Fruit fly (Drosophila melanogaster) whole organism, embryonic: ENCODE measurements around the gene Sur.

Source experiments
- BEAF-32 ChIP-seq: fragments of 200-800 bp; sonication (Bioruptor generic); optimal IDR thresholded peaks from 3 replicates; lab custom pipeline; 2017; ENCODE audit warnings: missing biosample characterization, missing genetic modification characterization, mild to moderate bottlenecking, moderate library complexity, missing genetic modification reagents
- Bgb ChIP-seq: fragments of 200-800 bp; sonication (Bioruptor generic); IDR thresholded peaks from 2 replicates; pipeline ENCODE4 v1.3.6; 2022; ENCODE audit warnings: missing biosample characterization, missing genetic modification characterization; ENCODE audit not compliant: partially characterized antibody
- Bteb2 ChIP-seq: fragments of 200-800 bp; sonication (Bioruptor generic); optimal IDR thresholded peaks from 2 replicates; lab custom pipeline; 2016; ENCODE audit warnings: missing biosample characterization, missing genetic modification characterization
- CG10209 ChIP-seq: fragments of 200-800 bp; sonication (Bioruptor generic); optimal IDR thresholded peaks from 3 replicates; lab custom pipeline; 2017; ENCODE audit warnings: missing biosample characterization, mild to moderate bottlenecking, missing genetic modification characterization, missing genetic modification reagents
- CG12299 ChIP-seq: fragments of 200-800 bp; sonication (Bioruptor generic); optimal IDR thresholded peaks from 2 replicates; lab custom pipeline; 2018; ENCODE audit warnings: missing biosample characterization, mild to moderate bottlenecking, missing genetic modification characterization
- CG12744 ChIP-seq: fragments of 200-800 bp; sonication (Bioruptor generic); optimal IDR thresholded peaks from 2 replicates; lab custom pipeline; 2016; ENCODE audit warnings: missing biosample characterization, missing genetic modification characterization
- CG14441 ChIP-seq: fragments of 200-800 bp; sonication (Bioruptor generic); IDR thresholded peaks from 2 replicates; pipeline ENCODE4 v1.3.6; 2022; ENCODE audit warnings: missing biosample characterization, missing genetic modification characterization
- CG15011 ChIP-seq: fragments of 200-800 bp; sonication (Bioruptor generic); optimal IDR thresholded peaks from 3 replicates; lab custom pipeline; 2018; ENCODE audit warnings: missing biosample characterization, mild to moderate bottlenecking, missing genetic modification characterization
- CG1529 ChIP-seq: fragments of 200-800 bp; sonication (Bioruptor generic); optimal IDR thresholded peaks from 3 replicates; lab custom pipeline; 2018; ENCODE audit warnings: missing biosample characterization, missing genetic modification characterization
- CG1603 ChIP-seq: fragments of 200-800 bp; sonication (Bioruptor generic); optimal IDR thresholded peaks from 2 replicates; lab custom pipeline; 2019; ENCODE audit warnings: missing biosample characterization, mild to moderate bottlenecking, missing genetic modification characterization, moderate library complexity
- CG16815 ChIP-seq: fragments of 200-800 bp; sonication (Bioruptor generic); optimal IDR thresholded peaks from 3 replicates; lab custom pipeline; 2017; ENCODE audit warnings: missing biosample characterization, mild to moderate bottlenecking, missing genetic modification characterization
- CG17385 ChIP-seq: fragments of 200-800 bp; sonication (Bioruptor generic); optimal IDR thresholded peaks from 3 replicates; lab custom pipeline; 2018; ENCODE audit warnings: missing biosample characterization, mild to moderate bottlenecking, missing genetic modification characterization
- CG18011 ChIP-seq: fragments of 200-800 bp; sonication (Bioruptor generic); optimal IDR thresholded peaks from 2 replicates; lab custom pipeline; 2017; ENCODE audit warnings: missing biosample characterization, missing genetic modification characterization, mild to moderate bottlenecking, moderate library complexity, missing genotype
- CG2202 ChIP-seq: fragments of 200-800 bp; sonication (Bioruptor generic); optimal IDR thresholded peaks from 2 replicates; lab custom pipeline; 2018; ENCODE audit warnings: missing biosample characterization, mild to moderate bottlenecking, missing genetic modification characterization
- CG31224 ChIP-seq: fragments of 200-800 bp; sonication (Bioruptor generic); IDR thresholded peaks from 2 replicates; pipeline ENCODE4 v1.3.6; 2022; ENCODE audit warnings: missing biosample characterization, missing genetic modification characterization
- CG34422 ChIP-seq: fragments of 200-800 bp; sonication (Bioruptor generic); IDR thresholded peaks from 3 replicates; pipeline ENCODE4 v1.3.6; 2022; ENCODE audit warnings: missing biosample characterization, missing genetic modification characterization
- CG43689 ChIP-seq: fragments of 200-800 bp; sonication (Bioruptor generic); IDR thresholded peaks from 2 replicates; pipeline ENCODE4 v1.3.6; 2022; ENCODE audit warnings: missing biosample characterization, missing genetic modification characterization
- CG4707 ChIP-seq: fragments of 200-800 bp; sonication (Bioruptor generic); optimal IDR thresholded peaks from 2 replicates; lab custom pipeline; 2018; ENCODE audit warnings: missing biosample characterization, mild to moderate bottlenecking, missing genetic modification characterization, moderate library complexity
- CG6683 ChIP-seq: fragments of 200-800 bp; sonication (Bioruptor generic); optimal IDR thresholded peaks from 2 replicates; lab custom pipeline; 2017; ENCODE audit warnings: missing biosample characterization, mild to moderate bottlenecking, missing genetic modification characterization, missing genetic modification reagents
- CG7745 ChIP-seq: fragments of 200-800 bp; sonication (Bioruptor generic); optimal IDR thresholded peaks from 2 replicates; lab custom pipeline; 2018; ENCODE audit warnings: missing biosample characterization, mild to moderate bottlenecking, missing genetic modification characterization, moderate library complexity
- CG7928 ChIP-seq: fragments of 200-800 bp; sonication (Bioruptor generic); optimal IDR thresholded peaks from 2 replicates; lab custom pipeline; 2017; ENCODE audit warnings: missing biosample characterization, mild to moderate bottlenecking, missing genetic modification characterization
- CG9609 ChIP-seq: fragments of 200-800 bp; sonication (Bioruptor generic); optimal IDR thresholded peaks from 3 replicates; lab custom pipeline; 2016; ENCODE audit warnings: missing biosample characterization, missing genetic modification characterization
- D19A ChIP-seq: fragments of 200-800 bp; optimal IDR thresholded peaks from 3 replicates; lab custom pipeline; 2019; ENCODE audit warnings: missing biosample characterization, mild to moderate bottlenecking, missing genetic modification characterization, moderate library complexity
- Dad ChIP-seq: fragments of 200-800 bp; sonication (Bioruptor generic); optimal IDR thresholded peaks from 3 replicates; lab custom pipeline; 2016; ENCODE audit warnings: missing biosample characterization, missing genetic modification characterization
- Dip2 ChIP-seq: fragments of 200-800 bp; sonication (Bioruptor generic); IDR thresholded peaks from 2 replicates; pipeline ENCODE4 v1.3.6; 2022; ENCODE audit warnings: missing biosample characterization, missing genetic modification characterization
- Ets97D ChIP-seq: fragments of 200-800 bp; sonication (Bioruptor generic); optimal IDR thresholded peaks from 3 replicates; lab custom pipeline; 2016; ENCODE audit warnings: missing biosample characterization, missing genetic modification characterization
- Gsc ChIP-seq: fragments of 200-800 bp; sonication (Bioruptor generic); IDR thresholded peaks from 2 replicates; pipeline ENCODE4 v1.3.6; 2022; ENCODE audit warnings: missing biosample characterization, missing genetic modification characterization
- H2.0 ChIP-seq: fragments of 200-800 bp; sonication (Bioruptor generic); IDR thresholded peaks from 2 replicates; pipeline ENCODE4 v1.3.6; 2022; ENCODE audit warnings: missing biosample characterization, missing genetic modification characterization
- Hey ChIP-seq: fragments of 200-800 bp; sonication (Bioruptor generic); optimal IDR thresholded peaks from 3 replicates; lab custom pipeline; 2018; ENCODE audit warnings: missing biosample characterization, mild to moderate bottlenecking, missing genetic modification characterization
- Hmr ChIP-seq: fragments of 200-800 bp; sonication (Bioruptor generic); optimal IDR thresholded peaks from 3 replicates; lab custom pipeline; 2017; ENCODE audit warnings: mild to moderate bottlenecking, missing biosample characterization, missing genetic modification reagents, missing genetic modification characterization
- Hmx ChIP-seq: fragments of 200-800 bp; sonication (Bioruptor generic); optimal IDR thresholded peaks from 2 replicates; lab custom pipeline; 2016; ENCODE audit warnings: missing biosample characterization, missing genetic modification characterization
- Hr39 ChIP-seq: fragments of >200 bp; optimal IDR thresholded peaks from 2 replicates; lab custom pipeline; 2017
- Sry-δ ChIP-seq: fragments of 200-800 bp; sonication (Bioruptor generic); optimal IDR thresholded peaks from 2 replicates; lab custom pipeline; 2016; ENCODE audit warnings: missing biosample characterization, missing genetic modification characterization
- cato ChIP-seq: fragments of 200-800 bp; sonication (Bioruptor generic); optimal IDR thresholded peaks from 2 replicates; lab custom pipeline; 2016; ENCODE audit warnings: missing biosample characterization, missing genetic modification characterization, borderline replicate concordance
- cg ChIP-seq: fragments of 200-800 bp; sonication (Bioruptor generic); optimal IDR thresholded peaks from 3 replicates; lab custom pipeline; 2019; ENCODE audit warnings: missing biosample characterization, mild to moderate bottlenecking, missing genetic modification characterization, moderate library complexity
- chm ChIP-seq: fragments of 200-800 bp; sonication (Bioruptor generic); IDR thresholded peaks from 2 replicates; pipeline ENCODE4 v1.3.6; 2022; ENCODE audit warnings: missing biosample characterization, missing genetic modification characterization
- ci ChIP-seq: fragments of 200-800 bp; sonication (Bioruptor generic); IDR thresholded peaks from 3 replicates; pipeline ENCODE4 v1.3.6; 2022; ENCODE audit warnings: missing biosample characterization, missing genetic modification characterization
- dmrt11E ChIP-seq: fragments of 200-800 bp; sonication (Bioruptor generic); optimal IDR thresholded peaks from 3 replicates; lab custom pipeline; 2018; ENCODE audit warnings: missing biosample characterization, mild to moderate bottlenecking, missing genetic modification characterization, moderate library complexity
- gcm ChIP-seq: fragments of 200-800 bp; sonication (Bioruptor generic); optimal IDR thresholded peaks from 2 replicates; lab custom pipeline; 2019; ENCODE audit warnings: missing biosample characterization, mild to moderate bottlenecking, missing genetic modification characterization, moderate library complexity
- grn ChIP-seq: fragments of 200-800 bp; sonication (Bioruptor generic); optimal IDR thresholded peaks from 3 replicates; lab custom pipeline; 2017; ENCODE audit warnings: missing biosample characterization, missing genetic modification characterization
- jumu ChIP-seq: fragments of 200-800 bp; sonication (Bioruptor generic); optimal IDR thresholded peaks from 3 replicates; lab custom pipeline; 2016; ENCODE audit warnings: missing biosample characterization, missing genetic modification characterization
- nerfin-1 ChIP-seq: fragments of 200-800 bp; sonication (Bioruptor generic); optimal IDR thresholded peaks from 3 replicates; lab custom pipeline; 2019; ENCODE audit warnings: missing biosample characterization, mild to moderate bottlenecking, missing genetic modification characterization, moderate library complexity
- sens ChIP-seq: fragments of 200-800 bp; sonication (Bioruptor generic); peaks from one replicate; lab custom pipeline; 2016; ENCODE audit warnings: missing biosample characterization, missing genetic modification characterization
- sisA ChIP-seq: fragments of 200-800 bp; sonication (Bioruptor generic); IDR thresholded peaks from 2 replicates; pipeline ENCODE4 v1.3.6; 2022; ENCODE audit warnings: missing biosample characterization, missing genetic modification characterization
- tll ChIP-seq, 2 experiments: fragments of 200-800 bp in 1 of 2; fragments of >200 bp in 1 of 2; sonication (Bioruptor generic) in 1 of 2; optimal IDR thresholded peaks; 2 replicates each; lab custom pipeline; 2017 to 2019; ENCODE audit warnings: missing biosample characterization in 2 of 2, missing genetic modification characterization in 2 of 2, mild to moderate bottlenecking in 1 of 2, moderate library complexity in 1 of 2
- tna ChIP-seq: fragments of 200-800 bp; sonication (Bioruptor generic); IDR thresholded peaks from 2 replicates; pipeline ENCODE4 v1.3.6; 2022; ENCODE audit warnings: missing biosample characterization, missing genetic modification characterization; ENCODE audit not compliant: partially characterized antibody
- z ChIP-seq: fragments of 200-800 bp; sonication (Bioruptor generic); IDR thresholded peaks from 3 replicates; pipeline ENCODE4 v1.3.6; 2022; ENCODE audit warnings: missing biosample characterization, missing genetic modification characterization

The Sur gene

dm6 chr2L:10237725-10238446 lies 39.0 kb upstream of the Sur start, which contains the start of gene mthl15 (continued):
- TF ChIP-seq CG9609 (GFP tag; lab: Kevin White, UChicago) (no peak), CG7745 (no peak), cg (GFP tag; lab: Kevin White, UChicago) (peak; percentile 68), z (GFP tag; lab: Robert Waterston, UW) (no peak), cato (GFP tag; lab: Kevin White, UChicago) (no peak), BEAF-32 (no peak), CG17385 (GFP tag; lab: Kevin White, UChicago) (no peak), Hr39 (no peak), Dad (GFP tag; lab: Kevin White, UChicago) (no peak), Ets97D (GFP tag; lab: Kevin White, UChicago) (no peak), H2.0 (GFP tag; lab: Robert Waterston, UW) (no peak), CG12744 (GFP tag; lab: Kevin White, UChicago) (no peak), Bteb2 (GFP tag; lab: Kevin White, UChicago) (no peak), dmrt11E (tag; lab: Kevin White, UChicago) (peak; percentile 34), CG1529 (GFP tag; lab: Kevin White, UChicago) (no peak), CG6683 (GFP tag; lab: Kevin White, UChicago) (no peak), gcm (GFP tag; lab: Kevin White, UChicago) (peak; percentile 21), CG15011 (GFP tag; lab: Kevin White, UChicago) (no peak), nerfin-1 (no peak), CG1603 (tag; lab: Kevin White, UChicago) (peak; percentile 63), chm (GFP tag; lab: Robert Waterston, UW) (no peak), Dip2 (GFP tag; lab: Robert Waterston, UW) (no peak), tna (no peak), CG2202 (no peak), grn (GFP tag; lab: Kevin White, UChicago) (peak; percentile 28), CG43689 (GFP tag; lab: Robert Waterston, UW) (no peak), sisA (no peak), CG4707 (GFP tag; lab: Kevin White, UChicago) (no peak), Bgb (GFP tag; lab: Robert Waterston, UW) (no peak), CG18011 (GFP tag; lab: Kevin White, UChicago) (no peak), CG16815 (no peak), CG34422 (no peak), CG31224 (no peak)

dm6 chr2L:10232827-10233226 lies 33.9 kb upstream of the Sur start:
- TF ChIP-seq Hmr (GFP tag; lab: Kevin White, UChicago) (no peak), z (GFP tag; lab: Robert Waterston, UW) (no peak), Hmx (GFP tag; lab: Kevin White, UChicago) (peak; percentile 11), jumu (GFP tag; lab: Kevin White, UChicago) (no peak), ci (GFP tag; lab: Robert Waterston, UW) (no peak), Gsc (GFP tag; lab: Robert Waterston, UW) (no peak), CG10209 (GFP tag; lab: Kevin White, UChicago) (no peak), CG12299 (tag; lab: Kevin White, UChicago) (no peak), CG7928 (GFP tag; lab: Kevin White, UChicago) (no peak), tll (GFP tag; optimal IDR thresholded peaks at IDR 0.05; lab: Kevin White, UChicago) (no peak), CG14441 (no peak), sens (GFP tag; lab: Kevin White, UChicago) (peak; percentile 48), CG16815 (no peak), D19A (tag; lab: Kevin White, UChicago) (peak; percentile 62), Sry-δ (GFP tag; lab: Kevin White, UChicago) (no peak), Hey (tag; lab: Kevin White, UChicago) (no peak)
